Fruit fly (Drosophila melanogaster): Measurements from ENCODE around the gene Pus7.

Gene Pus7

DNA sequence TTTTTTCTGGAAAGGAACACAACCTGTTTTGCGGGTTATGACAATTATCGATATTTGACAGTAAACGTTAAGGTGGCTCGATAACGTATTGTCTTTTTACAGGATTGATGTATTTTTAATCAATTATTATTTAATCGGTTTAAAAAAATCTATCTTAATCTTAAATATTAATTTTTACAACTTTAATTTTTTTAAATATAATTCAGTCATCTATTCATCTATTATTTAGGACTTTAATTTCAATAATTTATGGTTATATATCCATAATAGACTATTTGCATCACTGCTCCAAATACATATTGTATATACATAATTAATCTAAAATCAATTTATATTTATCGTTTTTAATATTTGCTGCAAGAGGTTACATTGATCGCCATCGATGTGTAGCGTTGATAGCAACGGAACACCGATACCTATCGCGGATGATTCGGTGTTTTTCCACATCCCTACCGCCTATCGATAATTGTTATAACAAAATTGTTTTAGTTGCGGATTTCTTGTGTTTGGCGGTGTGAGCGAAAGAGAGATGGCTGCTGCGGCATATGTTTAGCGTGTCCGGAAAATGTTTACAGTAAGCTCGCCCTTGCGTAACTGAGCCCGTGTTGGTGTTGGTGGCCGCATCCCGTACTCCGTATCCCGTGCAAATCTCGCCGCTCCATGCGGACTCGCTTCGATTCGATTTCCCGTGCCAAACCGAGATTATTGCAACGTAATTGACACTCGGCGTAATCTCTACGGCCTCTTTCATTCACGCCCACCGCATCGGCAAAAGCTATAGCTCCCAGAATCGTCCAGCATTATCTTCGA is 15.2 kb downstream of the Pus7 start, which contains the start of the genes GstO1 and foi (continued):
- no peak for TF ChIP-seq esg (GFP tag; conservative IDR thresholded peaks at IDR 0.05)
- peak; percentile 39 for TF ChIP-seq CG30403 (GFP tag; optimal IDR thresholded peaks at IDR 0.05)
- no peak for TF ChIP-seq kah (GFP tag; optimal IDR thresholded peaks at IDR 0.05)
- TF ChIP-seq trem (tag; optimal IDR thresholded peaks at IDR 0.05), result peak; percentile 66
- no peak for TF ChIP-seq Bdp1 (GFP tag; optimal IDR thresholded peaks at IDR 0.05)
- TF ChIP-seq ab (GFP tag; optimal IDR thresholded peaks at IDR 0.05), result no peak
- no peak for TF ChIP-seq CG11398 (GFP tag; optimal IDR thresholded peaks at IDR 0.05)
- no peak for TF ChIP-seq Bteb2 (GFP tag; optimal IDR thresholded peaks at IDR 0.05)
- TF ChIP-seq CG11723 (GFP tag; optimal IDR thresholded peaks at IDR 0.05), result no peak
- no peak for TF ChIP-seq CG4424 (GFP tag; optimal IDR thresholded peaks at IDR 0.05)
- no peak for TF ChIP-seq Max (GFP tag; optimal IDR thresholded peaks at IDR 0.05)
- TF ChIP-seq CG13287 (GFP tag; IDR thresholded peaks at IDR 0.05; ENCODE audit: partially characterized antibody), result peak; percentile 97
- peak; percentile 32 for TF ChIP-seq ind (GFP tag; optimal IDR thresholded peaks at IDR 0.05)
- TF ChIP-seq Dbx (GFP tag; IDR thresholded peaks at IDR 0.05), result peak; percentile 45; the same call in 1 of the 3 replicates
- TF ChIP-seq sc (optimal IDR thresholded peaks at IDR 0.05), result no peak
- TF ChIP-seq sc (GFP tag; optimal IDR thresholded peaks at IDR 0.05), result no peak
- peak; percentile 74 for TF ChIP-seq Rfx (GFP tag; IDR thresholded peaks at IDR 0.05)
- TF ChIP-seq sens-2 (GFP tag; IDR thresholded peaks at IDR 0.05), result no peak
- TF ChIP-seq CG11093 (GFP tag; IDR thresholded peaks at IDR 0.05), result no peak
- no peak for TF ChIP-seq fd96Cb (tag; optimal IDR thresholded peaks at IDR 0.05)
- peak; percentile 99 for TF ChIP-seq Dref (GFP tag; IDR thresholded peaks at IDR 0.05)
- TF ChIP-seq CG1024 (GFP tag; IDR thresholded peaks at IDR 0.05), result no peak
- TF ChIP-seq pnt (GFP tag; optimal IDR thresholded peaks at IDR 0.05), result no peak
- no peak for TF ChIP-seq fd3F (GFP tag; optimal IDR thresholded peaks at IDR 0.05)
- TF ChIP-seq H2.0 (GFP tag; IDR thresholded peaks at IDR 0.05), result no peak
- peak; percentile 15 for TF ChIP-seq chn (GFP tag; optimal IDR thresholded peaks at IDR 0.05)
- no peak for TF ChIP-seq CG15011 (GFP tag; optimal IDR thresholded peaks at IDR 0.05)
- TF ChIP-seq ftz-f1 (GFP tag; optimal IDR thresholded peaks at IDR 0.05), result no peak
- peak; percentile 97 for TF ChIP-seq knrl (GFP tag; IDR thresholded peaks at IDR 0.05; ENCODE audit: partially characterized antibody)
- TF ChIP-seq Fer2 (tag; optimal IDR thresholded peaks at IDR 0.05), result no peak
- TF ChIP-seq CG16813 (GFP tag; IDR thresholded peaks at IDR 0.05; ENCODE audit: partially characterized antibody), result peak; percentile 99
- no peak for TF ChIP-seq gce (GFP tag; IDR thresholded peaks at IDR 0.05)
- no peak for TF ChIP-seq CG16863 (GFP tag; optimal IDR thresholded peaks at IDR 0.05)
- peak; percentile 69 for TF ChIP-seq CG10431 (GFP tag; optimal IDR thresholded peaks at IDR 0.05)
- TF ChIP-seq Xrp1 (GFP tag; IDR thresholded peaks at IDR 0.05), result no peak
- peak; percentile 35 for TF ChIP-seq tin (GFP tag; optimal IDR thresholded peaks at IDR 0.05)
- no peak for TF ChIP-seq sd (tag; optimal IDR thresholded peaks at IDR 0.05)
- no peak for TF ChIP-seq al (GFP tag; IDR thresholded peaks at IDR 0.05)
- TF ChIP-seq disco-r (GFP tag; optimal IDR thresholded peaks at IDR 0.05), result no peak
- TF ChIP-seq CG34376 (GFP tag; optimal IDR thresholded peaks at IDR 0.05), result no peak
- no peak for TF ChIP-seq Neu2 (GFP tag; optimal IDR thresholded peaks at IDR 0.05; ENCODE audit: borderline replicate concordance)
- peak; percentile 2 for TF ChIP-seq Deaf1 (tag; optimal IDR thresholded peaks at IDR 0.05)
- peak; percentile 52 for TF ChIP-seq lbe (GFP tag; optimal IDR thresholded peaks at IDR 0.05)
- TF ChIP-seq gsb-n (tag; optimal IDR thresholded peaks at IDR 0.05), result no peak
- TF ChIP-seq en (GFP tag; optimal IDR thresholded peaks at IDR 0.05), result no peak
- TF ChIP-seq Dad (GFP tag; optimal IDR thresholded peaks at IDR 0.05), result no peak
- TF ChIP-seq CG14014 (GFP tag; IDR thresholded peaks at IDR 0.05), result no peak; the same call in 1 of the 2 replicates
- TF ChIP-seq Fer3 (tag; optimal IDR thresholded peaks at IDR 0.05), result no peak
- TF ChIP-seq CG31441 (GFP tag; IDR thresholded peaks at IDR 0.05), result 0 out of 2 replicates have a peak, but pooled peaks have one; percentile 31
- no peak for TF ChIP-seq oc (tag; optimal IDR thresholded peaks at IDR 0.05)

Data from whole organism, embryonic.